Worm (Caenorhabditis elegans) whole organism, young adult: ENCODE data around the gene glb-30.

Source experiments
- B0019.2 ChIP-seq: fragments of 200-800 bp; sonication (Bioruptor generic); conservative IDR thresholded peaks from 2 replicates; pipeline ENCODE4 v1.3.6; 2022; ENCODE audit warnings: missing genetic modification reagents, missing genetic modification characterization, missing compliant biosample characterization
- D2030.7 ChIP-seq: fragments of 200-800 bp; sonication (Bioruptor generic); IDR thresholded peaks from 2 replicates; pipeline ENCODE4 v1.3.6; 2022; ENCODE audit warnings: missing genetic modification reagents, missing genetic modification characterization, missing compliant biosample characterization
- F10E7.11 ChIP-seq: sonication (generic microtip); optimal IDR thresholded peaks from 2 replicates; lab custom pipeline; 2017; ENCODE audit warnings: mild to moderate bottlenecking, missing genetic modification characterization, moderate library complexity, missing compliant biosample characterization
- F22D6.2 ChIP-seq: sonication (generic microtip); optimal IDR thresholded peaks from 2 replicates; lab custom pipeline; 2016; ENCODE audit warnings: mild to moderate bottlenecking, missing genetic modification characterization, missing compliant biosample characterization
- F23B12.7 ChIP-seq: sonication (generic microtip); optimal IDR thresholded peaks from 2 replicates; lab custom pipeline; 2017; ENCODE audit warnings: missing genetic modification characterization, mild to moderate bottlenecking, missing compliant biosample characterization, antibody characterized with exemption, moderate library complexity; ENCODE audit not compliant: insufficient read depth
- F39B2.1 ChIP-seq: fragments of 200-800 bp; sonication (Bioruptor generic); IDR thresholded peaks from 2 replicates; pipeline ENCODE4 v1.3.6; 2022; ENCODE audit warnings: missing genetic modification reagents, missing genetic modification characterization, missing compliant biosample characterization
- F52B5.7 ChIP-seq: sonication (generic microtip); optimal IDR thresholded peaks from 2 replicates; lab custom pipeline; 2016; ENCODE audit warnings: mild to moderate bottlenecking, missing genetic modification characterization, missing compliant biosample characterization
- Y53F4B.3 ChIP-seq: fragments of 200-800 bp; sonication (Bioruptor generic); IDR thresholded peaks from 2 replicates; pipeline ENCODE4 v1.3.6; 2022; ENCODE audit warnings: missing genetic modification reagents, missing genetic modification characterization, missing compliant biosample characterization
- Y56A3A.18 ChIP-seq: fragments of 200-800 bp; sonication (Bioruptor generic); IDR thresholded peaks from 2 replicates; pipeline ENCODE4 v1.3.6; 2022; ENCODE audit warnings: missing genetic modification reagents, missing genetic modification characterization, missing compliant biosample characterization
- Y67H2A.10 ChIP-seq: fragments of 200-800 bp; sonication (Bioruptor generic); conservative IDR thresholded peaks from 2 replicates; pipeline ENCODE4 v1.3.6; 2022; ENCODE audit warnings: missing genetic modification reagents, missing genetic modification characterization, missing compliant biosample characterization
- Y95B8A.8 ChIP-seq: fragments of 200-800 bp; sonication (Bioruptor generic); IDR thresholded peaks from 2 replicates; pipeline ENCODE4 v1.3.6; 2022; ENCODE audit warnings: missing genetic modification reagents, missing genetic modification characterization, missing compliant biosample characterization
- akir-1 ChIP-seq: fragments of 200-800 bp; sonication (Bioruptor generic); optimal IDR thresholded peaks from 2 replicates; lab custom pipeline; 2018; ENCODE audit warnings: mild to moderate bottlenecking, missing genetic modification characterization, moderate library complexity, missing compliant biosample characterization
- ama-1 ChIP-seq, 3 experiments: fragments of 150-350 bp in 1 of 3; sonication (generic microtip) in 2 of 3; optimal IDR thresholded peaks; 2 replicates each; lab custom pipeline; 2014 to 2018; ENCODE audit warnings: missing biosample characterization in 2 of 3, missing genetic modification characterization in 2 of 3, missing genetic modification reagents in 2 of 3
- aptf-2 ChIP-seq: fragments of 200-800 bp; sonication (Bioruptor generic); conservative IDR thresholded peaks from 2 replicates; pipeline ENCODE4 v1.3.6; 2022; ENCODE audit warnings: missing genetic modification reagents, missing genetic modification characterization, missing compliant biosample characterization
- aptf-3 ChIP-seq: fragments of 200-800 bp; sonication (Bioruptor generic); IDR thresholded peaks from 2 replicates; pipeline ENCODE4 v1.3.6; 2022; ENCODE audit warnings: missing genetic modification characterization, missing compliant biosample characterization
- atf-7 ChIP-seq: sonication (generic microtip); optimal IDR thresholded peaks from 2 replicates; lab custom pipeline; 2017; ENCODE audit warnings: mild to moderate bottlenecking, missing genetic modification characterization, missing compliant biosample characterization
- attf-5 ChIP-seq: fragments of 200-800 bp; sonication (Bioruptor generic); optimal IDR thresholded peaks from 2 replicates; lab custom pipeline; 2018; ENCODE audit warnings: mild to moderate bottlenecking, missing genetic modification characterization, missing compliant biosample characterization
- attf-6 ChIP-seq: fragments of 200-800 bp; sonication (Bioruptor generic); IDR thresholded peaks from 2 replicates; pipeline ENCODE4 v1.3.6; 2022; ENCODE audit warnings: missing genetic modification reagents, missing genetic modification characterization, missing compliant biosample characterization
- cebp-1 ChIP-seq, 2 experiments: fragments of 200-800 bp in 1 of 2; sonication (Bioruptor generic) in 1 of 2; sonication (generic microtip) in 1 of 2; IDR thresholded peaks in 1 of 2; optimal IDR thresholded peaks in 1 of 2; 2 replicates each; pipeline versions ENCODE4 v1.3.6 to Lab custom; 2017 to 2022; ENCODE audit warnings: missing compliant biosample characterization in 2 of 2, missing genetic modification characterization in 2 of 2, mild to moderate bottlenecking in 1 of 2, missing genetic modification reagents in 1 of 2, moderate library complexity in 1 of 2
- cebp-2 ChIP-seq: fragments of 200-800 bp; sonication (Bioruptor generic); IDR thresholded peaks from 2 replicates; pipeline ENCODE4 v1.3.6; 2022; ENCODE audit warnings: missing genetic modification characterization, missing compliant biosample characterization
- ceh-100 ChIP-seq: fragments of 200-800 bp; sonication (Bioruptor generic); IDR thresholded peaks from 2 replicates; pipeline ENCODE4 v1.3.6; 2022; ENCODE audit warnings: missing genetic modification reagents, missing genetic modification characterization, missing compliant biosample characterization
- ceh-27 ChIP-seq: fragments of 200-800 bp; sonication (Bioruptor generic); optimal IDR thresholded peaks from 2 replicates; lab custom pipeline; 2018; ENCODE audit warnings: mild to moderate bottlenecking, missing genetic modification characterization, moderate library complexity, missing compliant biosample characterization
- efl-1 ChIP-seq: fragments of 150-350 bp; optimal IDR thresholded peaks from 2 replicates; lab custom pipeline; 2014; ENCODE audit warnings: missing biosample characterization, missing genetic modification reagents, missing genetic modification characterization
- egl-18 ChIP-seq: fragments of 200-800 bp; sonication (Bioruptor generic); IDR thresholded peaks from 2 replicates; pipeline ENCODE4 v1.3.6; 2022; ENCODE audit warnings: missing genetic modification reagents, missing genetic modification characterization, missing compliant biosample characterization
- egl-44 ChIP-seq: fragments of 200-800 bp; sonication (Bioruptor generic); IDR thresholded peaks from 2 replicates; pipeline ENCODE4 v1.3.6; 2022; ENCODE audit warnings: missing genetic modification reagents, missing genetic modification characterization, missing compliant biosample characterization
- hmg-20 ChIP-seq: fragments of 200-800 bp; sonication (Bioruptor generic); IDR thresholded peaks from 2 replicates; pipeline ENCODE4 v1.3.6; 2022; ENCODE audit warnings: missing genetic modification reagents, missing genetic modification characterization, missing compliant biosample characterization
- hsf-1 ChIP-seq: fragments of 200-800 bp; sonication (Bioruptor generic); IDR thresholded peaks from 2 replicates; pipeline ENCODE4 v1.3.6; 2022; ENCODE audit warnings: missing genetic modification reagents, missing genetic modification characterization, missing compliant biosample characterization
- let-607 ChIP-seq, 2 experiments: fragments of 200-800 bp in 1 of 2; sonication (Bioruptor generic) in 1 of 2; sonication (generic microtip) in 1 of 2; optimal IDR thresholded peaks; 2 replicates each; lab custom pipeline; 2016 to 2018; ENCODE audit warnings: mild to moderate bottlenecking in 2 of 2, missing compliant biosample characterization in 2 of 2, missing genetic modification characterization in 2 of 2, moderate library complexity in 2 of 2, missing genotype in 1 of 2
- lin-35 ChIP-seq, 3 experiments: fragments of 150-350 bp in 2 of 3; sonication (generic microtip) in 1 of 3; optimal IDR thresholded peaks; 2 replicates each; lab custom pipeline; 2014 to 2018; ENCODE audit warnings: missing biosample characterization in 3 of 3, missing genetic modification characterization in 3 of 3, missing genetic modification reagents in 3 of 3
- lin-40 ChIP-seq: sonication (generic microtip); optimal IDR thresholded peaks from 2 replicates; lab custom pipeline; 2016; ENCODE audit warnings: missing genetic modification characterization, mild to moderate bottlenecking, missing compliant biosample characterization, missing genotype, missing genetic modification reagents
- lsy-27 ChIP-seq: sonication (generic microtip); optimal IDR thresholded peaks from 2 replicates; lab custom pipeline; 2017; ENCODE audit warnings: missing genetic modification characterization, mild to moderate bottlenecking, missing compliant biosample characterization, antibody characterized with exemption, missing genotype, borderline replicate concordance; ENCODE audit not compliant: insufficient read depth
- madf-3 ChIP-seq: fragments of 200-800 bp; sonication (Bioruptor generic); IDR thresholded peaks from 2 replicates; pipeline ENCODE4 v1.3.6; 2022; ENCODE audit warnings: missing genetic modification reagents, missing genetic modification characterization, missing compliant biosample characterization
- madf-6 ChIP-seq: fragments of 200-800 bp; sonication (Bioruptor generic); IDR thresholded peaks from 2 replicates; pipeline ENCODE4 v1.3.6; 2022; ENCODE audit warnings: missing genetic modification reagents, missing genetic modification characterization, missing compliant biosample characterization
- mcd-1 ChIP-seq: fragments of 200-800 bp; sonication (Bioruptor generic); IDR thresholded peaks from 2 replicates; pipeline ENCODE4 v1.3.6; 2022; ENCODE audit warnings: missing genetic modification reagents, missing genetic modification characterization, missing compliant biosample characterization
- nfya-1 ChIP-seq: sonication (generic microtip); optimal IDR thresholded peaks from 2 replicates; lab custom pipeline; 2017; ENCODE audit warnings: antibody characterized with exemption, missing compliant biosample characterization, missing genetic modification characterization, borderline replicate concordance; ENCODE audit not compliant: insufficient read depth
- nfya-2 ChIP-seq: fragments of 200-800 bp; sonication (Bioruptor generic); IDR thresholded peaks from 2 replicates; pipeline ENCODE4 v1.3.6; 2022; ENCODE audit warnings: missing genetic modification reagents, missing genetic modification characterization, missing compliant biosample characterization
- pbrm-1 ChIP-seq: fragments of 200-800 bp; sonication (Bioruptor generic); IDR thresholded peaks from 2 replicates; pipeline ENCODE4 v1.3.6; 2022; ENCODE audit warnings: missing genetic modification reagents, missing genetic modification characterization, missing compliant biosample characterization
- rcor-1 ChIP-seq: fragments of 200-800 bp; sonication (Bioruptor generic); IDR thresholded peaks from 2 replicates; pipeline ENCODE4 v1.3.6; 2022; ENCODE audit warnings: missing genetic modification reagents, missing genetic modification characterization, missing compliant biosample characterization
- rec-8 ChIP-seq, 2 experiments: sonication (generic microtip); optimal IDR thresholded peaks; 2 replicates each; lab custom pipeline; 2016; ENCODE audit warnings: mild to moderate bottlenecking in 2 of 2, missing genetic modification characterization in 2 of 2, missing genetic modification reagents in 2 of 2, missing genotype in 2 of 2, missing biosample characterization in 1 of 2, missing compliant biosample characterization in 1 of 2, moderate library complexity in 1 of 2
- repo-1 ChIP-seq: sonication (generic microtip); optimal IDR thresholded peaks from 2 replicates; lab custom pipeline; 2017; ENCODE audit warnings: mild to moderate bottlenecking, missing genetic modification characterization, missing compliant biosample characterization
- somi-1 ChIP-seq: fragments of 200-800 bp; sonication (Bioruptor generic); optimal IDR thresholded peaks from 2 replicates; lab custom pipeline; 2018; ENCODE audit warnings: mild to moderate bottlenecking, missing genetic modification characterization, missing compliant biosample characterization
- xnd-1 ChIP-seq: sonication (generic microtip); optimal IDR thresholded peaks from 2 replicates; lab custom pipeline; 2016; ENCODE audit warnings: missing genotype, missing genetic modification reagents, missing genetic modification characterization, missing compliant biosample characterization
- zfh-2 ChIP-seq: fragments of 200-800 bp; sonication (Bioruptor generic); conservative IDR thresholded peaks from 2 replicates; pipeline ENCODE4 v1.3.6; 2022; ENCODE audit warnings: missing genetic modification reagents, missing genetic modification characterization, missing compliant biosample characterization
- zim-3 ChIP-seq: sonication (generic microtip); optimal IDR thresholded peaks from 2 replicates; lab custom pipeline; 2017; ENCODE audit warnings: mild to moderate bottlenecking, missing genetic modification characterization, moderate library complexity, missing compliant biosample characterization
- ztf-22 ChIP-seq: fragments of 200-800 bp; sonication (Bioruptor generic); optimal IDR thresholded peaks from 2 replicates; lab custom pipeline; 2018; ENCODE audit warnings: mild to moderate bottlenecking, missing genetic modification characterization, moderate library complexity, missing compliant biosample characterization

glb-30 gene

ce11 chrIII:1625660-1626275 lies 42.7 kb downstream of the glb-30 start (continued):
- TF ChIP-seq ztf-22 (GFP tag; lab: Kevin White, UChicago): no peak
- no peak for TF ChIP-seq F23B12.7 (tag; lab: Kevin White, UChicago)
- TF ChIP-seq ceh-27 (GFP tag; lab: Kevin White, UChicago): no peak
- peak; percentile 89 for TF ChIP-seq F52B5.7 (tag; lab: Kevin White, UChicago)
- no peak for TF ChIP-seq efl-1 (GFP tag; lab: Kevin White, UChicago)
- TF ChIP-seq repo-1 (tag; lab: Kevin White, UChicago): no peak
- no peak for TF ChIP-seq zfh-2
- TF ChIP-seq egl-18: no peak
- no peak for TF ChIP-seq egl-44 (GFP tag; lab: Robert Waterston, UW)
- no peak for TF ChIP-seq ama-1 (optimal IDR thresholded peaks at IDR 0.05; lab: Kevin White, UChicago)
- peak in 1 of 2 experiments; percentile 93 for TF ChIP-seq ama-1 (GFP tag; optimal IDR thresholded peaks at IDR 0.05; lab: Kevin White, UChicago)
- peak; percentile 66 for TF ChIP-seq madf-6
- TF ChIP-seq lin-35 (GFP tag; optimal IDR thresholded peaks at IDR 0.05; lab: Kevin White, UChicago): no peak
- no peak for TF ChIP-seq cebp-1 (GFP tag; IDR thresholded peaks at IDR 0.05; lab: Robert Waterston, UW)
- TF ChIP-seq cebp-1 (tag; optimal IDR thresholded peaks at IDR 0.05; lab: Kevin White, UChicago): peak; percentile 56
- TF ChIP-seq pbrm-1 (GFP tag; lab: Robert Waterston, UW): 0 out of 2 replicates have a peak, but pooled peaks have one; percentile 56
- TF ChIP-seq hsf-1: peak; percentile 78
- TF ChIP-seq Y95B8A.8: no peak
- TF ChIP-seq nfya-2 (GFP tag; lab: Robert Waterston, UW): 0 out of 2 replicates have a peak, but pooled peaks have one; percentile 3
- no peak for TF ChIP-seq aptf-2
- TF ChIP-seq rec-8 (tag; optimal IDR thresholded peaks at IDR 0.05; lab: Kevin White, UChicago): no peak
- TF ChIP-seq let-607 (tag; optimal IDR thresholded peaks at IDR 0.05; lab: Kevin White, UChicago): no peak
- TF ChIP-seq atf-7 (tag; lab: Kevin White, UChicago): peak; percentile 66
- TF ChIP-seq zim-3 (tag; lab: Kevin White, UChicago): peak; percentile 47
- TF ChIP-seq Y67H2A.10 (GFP tag; lab: Robert Waterston, UW): no peak
- no peak for TF ChIP-seq rcor-1
- TF ChIP-seq cebp-2 (GFP tag; lab: Robert Waterston, UW): no peak
- TF ChIP-seq F39B2.1: 0 out of 2 replicates have a peak, but pooled peaks have one; percentile 66
- no peak for TF ChIP-seq F22D6.2
- peak; percentile 71 for TF ChIP-seq Y56A3A.18 (GFP tag; lab: Robert Waterston, UW)
- no peak for TF ChIP-seq Y53F4B.3 (GFP tag; lab: Robert Waterston, UW)
- TF ChIP-seq B0019.2 (GFP tag; lab: Robert Waterston, UW): no peak
- TF ChIP-seq nfya-1: no peak
- TF ChIP-seq madf-3 (GFP tag; lab: Robert Waterston, UW): peak; percentile 80; the same call in 1 of the 2 replicates
- 0 out of 2 replicates have a peak, but pooled peaks have one; percentile 19 for TF ChIP-seq hmg-20
- TF ChIP-seq mcd-1 (GFP tag; lab: Robert Waterston, UW): peak; percentile 57
- peak; percentile 15 for TF ChIP-seq attf-5 (GFP tag; lab: Kevin White, UChicago)
- no peak for TF ChIP-seq lsy-27 (tag; lab: Kevin White, UChicago)
- TF ChIP-seq ceh-100 (GFP tag; lab: Robert Waterston, UW): peak; percentile 25; the same call in 1 of the 2 replicates
- TF ChIP-seq somi-1 (GFP tag; lab: Kevin White, UChicago): no peak
- peak; percentile 82; the same call in 1 of the 2 replicates for TF ChIP-seq aptf-3
- no peak for TF ChIP-seq lin-40
- no peak for TF ChIP-seq akir-1 (GFP tag; lab: Kevin White, UChicago)
- no peak for TF ChIP-seq xnd-1 (tag; lab: Kevin White, UChicago)
- TF ChIP-seq D2030.7: no peak
- TF ChIP-seq attf-6 (GFP tag; lab: Robert Waterston, UW): 0 out of 2 replicates have a peak, but pooled peaks have one; percentile 52
- peak; percentile 82 for TF ChIP-seq F10E7.11 (tag; lab: Kevin White, UChicago)
